Worm (Caenorhabditis elegans) whole organism, L4 larva: ENCODE data around the gene zip-1.

Experiments used
- F44E2.7 ChIP-seq: fragments of 200-800 bp; sonication (Bioruptor generic); IDR thresholded peaks from 2 replicates; pipeline ENCODE4 v2.1.2; 2022; ENCODE audit warnings: missing genetic modification characterization, missing compliant biosample characterization
- F49E8.2 ChIP-seq: sonication (generic microtip); optimal IDR thresholded peaks from 2 replicates; lab custom pipeline; 2016; ENCODE audit warnings: missing compliant biosample characterization, mild to moderate bottlenecking, missing genetic modification characterization, borderline replicate concordance
- Y5F2A.4 ChIP-seq: fragments of 200-800 bp; sonication (Bioruptor generic); optimal IDR thresholded peaks from 2 replicates; lab custom pipeline; 2018; ENCODE audit warnings: mild to moderate bottlenecking, missing genetic modification characterization, missing compliant biosample characterization
- Y75B8A.6 ChIP-seq: fragments of 200-800 bp; sonication (Bioruptor generic); IDR thresholded peaks from 2 replicates; pipeline ENCODE4 v1.3.6; 2022; ENCODE audit warnings: missing genetic modification reagents, missing genetic modification characterization, missing compliant biosample characterization
- aly-2 ChIP-seq: sonication (generic microtip); optimal IDR thresholded peaks from 2 replicates; lab custom pipeline; 2018; ENCODE audit warnings: missing biosample characterization, missing genetic modification characterization
- ama-1 ChIP-seq: fragments of 150-350 bp; optimal IDR thresholded peaks from 2 replicates; lab custom pipeline; 2014; ENCODE audit warnings: inconsistent platforms, mixed read lengths
- arid-1 ChIP-seq: fragments of 200-800 bp; sonication (Bioruptor generic); conservative IDR thresholded peaks from 2 replicates; pipeline ENCODE4 v1.3.6; 2022; ENCODE audit warnings: missing genetic modification reagents, missing genetic modification characterization, missing compliant biosample characterization
- attf-4 ChIP-seq: sonication (generic microtip); optimal IDR thresholded peaks from 3 replicates; lab custom pipeline; 2017; ENCODE audit warnings: missing biosample characterization, missing genetic modification characterization
- ceh-20 ChIP-seq: fragments of 200-800 bp; sonication (Bioruptor generic); IDR thresholded peaks from 2 replicates; pipeline ENCODE4 v1.3.6; 2022; ENCODE audit warnings: missing genetic modification reagents, missing genetic modification characterization, missing compliant biosample characterization
- ceh-44 ChIP-seq: fragments of 200-800 bp; sonication (Bioruptor generic); IDR thresholded peaks from 2 replicates; pipeline ENCODE4 v1.3.6; 2022; ENCODE audit warnings: missing genetic modification reagents, missing genetic modification characterization, missing compliant biosample characterization
- ceh-62 ChIP-seq: sonication (generic microtip); optimal IDR thresholded peaks from 2 replicates; lab custom pipeline; 2017; ENCODE audit warnings: missing biosample characterization, missing genetic modification characterization
- ceh-82 ChIP-seq: sonication (generic microtip); optimal IDR thresholded peaks from 2 replicates; lab custom pipeline; 2017; ENCODE audit warnings: missing biosample characterization, missing genetic modification characterization
- ces-1 ChIP-seq: fragments of 150-350 bp; sonication (generic microtip); optimal IDR thresholded peaks from 4 replicates; lab custom pipeline; 2014; ENCODE audit warnings: missing biosample characterization, missing genetic modification reagents, missing genetic modification characterization
- daf-12 ChIP-seq: fragments of 150-350 bp; optimal IDR thresholded peaks from 2 replicates; lab custom pipeline; 2014; ENCODE audit warnings: missing biosample characterization, missing genetic modification reagents, missing genetic modification characterization
- daf-19 ChIP-seq: fragments of 200-800 bp; sonication (Bioruptor generic); conservative IDR thresholded peaks from 2 replicates; pipeline ENCODE4 v1.3.6; 2022; ENCODE audit warnings: missing genetic modification characterization, missing compliant biosample characterization
- dmd-6 ChIP-seq: fragments of 200-800 bp; sonication (Bioruptor generic); IDR thresholded peaks from 2 replicates; pipeline ENCODE4 v1.3.6; 2022; ENCODE audit warnings: missing genetic modification reagents, missing genetic modification characterization, missing compliant biosample characterization
- dmd-8 ChIP-seq: fragments of 200-800 bp; sonication (Bioruptor generic); IDR thresholded peaks from 2 replicates; pipeline ENCODE4 v1.3.6; 2022; ENCODE audit warnings: missing genetic modification characterization, missing compliant biosample characterization
- duxl-1 ChIP-seq: sonication (generic microtip); optimal IDR thresholded peaks from 2 replicates; lab custom pipeline; 2016; ENCODE audit warnings: mild to moderate bottlenecking, missing genetic modification characterization, moderate library complexity, missing compliant biosample characterization; ENCODE audit not compliant: poor library complexity
- egl-27 ChIP-seq: sonication (generic microtip); optimal IDR thresholded peaks from 3 replicates; lab custom pipeline; 2017; ENCODE audit warnings: missing biosample characterization, missing genetic modification reagents, missing genetic modification characterization
- egl-43 ChIP-seq: fragments of 200-800 bp; sonication (Bioruptor generic); IDR thresholded peaks from 2 replicates; pipeline ENCODE4 v1.3.6; 2022; ENCODE audit warnings: missing genetic modification reagents, missing genetic modification characterization, missing compliant biosample characterization
- fos-1 ChIP-seq: fragments of 150-350 bp; optimal IDR thresholded peaks from 2 replicates; lab custom pipeline; 2014; ENCODE audit warnings: missing biosample characterization, missing genetic modification characterization
- gei-8 ChIP-seq: fragments of 200-800 bp; sonication (Bioruptor generic); optimal IDR thresholded peaks from 2 replicates; lab custom pipeline; 2018; ENCODE audit warnings: mild to moderate bottlenecking, missing genetic modification characterization, missing compliant biosample characterization
- hif-1 ChIP-seq, 2 experiments: sonication (generic microtip); optimal IDR thresholded peaks; 2 replicates each; lab custom pipeline; 2016 to 2017; ENCODE audit warnings: missing compliant biosample characterization in 2 of 2, missing genetic modification characterization in 2 of 2, missing genetic modification reagents in 2 of 2, missing genotype in 2 of 2, mild to moderate bottlenecking in 1 of 2
- jun-1 ChIP-seq: fragments of 150-350 bp; optimal IDR thresholded peaks from 2 replicates; lab custom pipeline; 2014; ENCODE audit warnings: missing biosample characterization, missing genetic modification reagents, missing genetic modification characterization
- lin-29 ChIP-seq: fragments of 200-800 bp; sonication (Bioruptor generic); IDR thresholded peaks from 2 replicates; pipeline ENCODE4 v1.3.6; 2022; ENCODE audit warnings: missing genetic modification reagents, missing genetic modification characterization, missing compliant biosample characterization
- lin-39 ChIP-seq: fragments of 150-350 bp; optimal IDR thresholded peaks from 2 replicates; lab custom pipeline; 2014; ENCODE audit warnings: missing biosample characterization, missing genetic modification reagents, missing genetic modification characterization
- lsy-2 ChIP-seq, 2 experiments: fragments of 150-350 bp in 1 of 2; sonication (generic microtip) in 1 of 2; optimal IDR thresholded peaks; 2 replicates each; lab custom pipeline; 2014 to 2017; ENCODE audit warnings: missing biosample characterization in 2 of 2, missing genetic modification characterization in 2 of 2
- mdl-1 ChIP-seq, 2 experiments: fragments of 150-350 bp in 1 of 2; sonication (generic microtip) in 1 of 2; optimal IDR thresholded peaks; 2 replicates each; lab custom pipeline; 2014 to 2017; ENCODE audit warnings: missing biosample characterization in 2 of 2, missing genetic modification characterization in 2 of 2
- mdt-29 ChIP-seq: fragments of 200-800 bp; sonication (Bioruptor generic); IDR thresholded peaks from 2 replicates; pipeline ENCODE4 v1.3.6; 2022; ENCODE audit warnings: missing genetic modification reagents, missing genetic modification characterization, missing compliant biosample characterization
- mep-1 ChIP-seq: fragments of 150-350 bp; sonication (generic microtip); optimal IDR thresholded peaks from 3 replicates; lab custom pipeline; 2014; ENCODE audit warnings: missing biosample characterization, missing genetic modification characterization
- mes-2 ChIP-seq: sonication (generic microtip); optimal IDR thresholded peaks from 2 replicates; lab custom pipeline; 2016; ENCODE audit warnings: missing genotype, mild to moderate bottlenecking, missing genetic modification characterization, missing compliant biosample characterization; ENCODE audit not compliant: poor library complexity, severe bottlenecking
- nhr-10 ChIP-seq: fragments of 150-350 bp; optimal IDR thresholded peaks from 2 replicates; lab custom pipeline; 2014; ENCODE audit warnings: missing biosample characterization, missing genetic modification characterization
- nhr-11 ChIP-seq: fragments of 150-350 bp; optimal IDR thresholded peaks from 2 replicates; lab custom pipeline; 2014; ENCODE audit warnings: missing biosample characterization, missing genetic modification characterization
- nhr-28 ChIP-seq: fragments of 150-350 bp; optimal IDR thresholded peaks from 2 replicates; lab custom pipeline; 2014; ENCODE audit warnings: missing biosample characterization, missing genetic modification characterization
- nhr-41 ChIP-seq: fragments of 200-800 bp; sonication (Bioruptor generic); IDR thresholded peaks from 2 replicates; pipeline ENCODE4 v1.3.6; 2022; ENCODE audit warnings: missing genetic modification reagents, missing genetic modification characterization, missing compliant biosample characterization
- nhr-42 ChIP-seq: fragments of 200-800 bp; sonication (Bioruptor generic); IDR thresholded peaks from 2 replicates; pipeline ENCODE4 v1.3.6; 2022; ENCODE audit warnings: missing genetic modification characterization, missing compliant biosample characterization
- nhr-77 ChIP-seq: fragments of 150-350 bp; optimal IDR thresholded peaks from 2 replicates; lab custom pipeline; 2014; ENCODE audit warnings: missing biosample characterization, missing genetic modification characterization
- pha-4 ChIP-seq, 2 experiments: fragments of 150-350 bp in 1 of 2; fragments of 200-800 bp in 1 of 2; sonication (Bioruptor generic) in 1 of 2; IDR thresholded peaks in 1 of 2; optimal IDR thresholded peaks in 1 of 2; 2 replicates each; pipeline versions ENCODE4 v1.3.6 to Lab custom; 2014 to 2022; ENCODE audit warnings: missing genetic modification characterization in 2 of 2, missing genetic modification reagents in 2 of 2, missing biosample characterization in 1 of 2, missing compliant biosample characterization in 1 of 2
- php-3 ChIP-seq: fragments of 200-800 bp; sonication (Bioruptor generic); IDR thresholded peaks from 2 replicates; pipeline ENCODE4 v1.3.6; 2022; ENCODE audit warnings: missing genetic modification reagents, missing genetic modification characterization, missing compliant biosample characterization
- rbr-2 ChIP-seq: sonication (generic microtip); optimal IDR thresholded peaks from 2 replicates; lab custom pipeline; 2016; ENCODE audit warnings: missing genotype, missing genetic modification characterization, missing compliant biosample characterization
- saeg-2 ChIP-seq: fragments of 200-800 bp; sonication (Bioruptor generic); IDR thresholded peaks from 2 replicates; pipeline ENCODE4 v1.3.6; 2022; ENCODE audit warnings: missing genetic modification reagents, missing genetic modification characterization, missing compliant biosample characterization
- snpc-1.2 ChIP-seq: fragments of 200-800 bp; sonication (Bioruptor generic); IDR thresholded peaks from 2 replicates; pipeline ENCODE4 v1.3.6; 2022; ENCODE audit warnings: missing genetic modification reagents, missing genetic modification characterization, missing compliant biosample characterization
- snpc-4 ChIP-seq: fragments of 150-350 bp; optimal IDR thresholded peaks from 2 replicates; lab custom pipeline; 2014; ENCODE audit warnings: missing biosample characterization, missing genetic modification characterization
- spr-1 ChIP-seq: sonication (generic microtip); optimal IDR thresholded peaks from 2 replicates; lab custom pipeline; 2016; ENCODE audit warnings: mild to moderate bottlenecking, missing genetic modification characterization, missing compliant biosample characterization
- unc-130 ChIP-seq: sonication (generic microtip); optimal IDR thresholded peaks from 2 replicates; lab custom pipeline; 2016; ENCODE audit warnings: missing genetic modification reagents, missing genetic modification characterization, missing compliant biosample characterization
- unc-62 ChIP-seq, 3 experiments: fragments of 150-350 bp in 1 of 3; sonication (generic microtip); optimal IDR thresholded peaks in 2 of 3; peaks in 1 of 3; 1 replicate in 1 of 3; 2 replicates in 2 of 3; lab custom pipeline; 2014 to 2017; ENCODE audit warnings: missing biosample characterization in 3 of 3, missing genetic modification characterization in 3 of 3, missing genetic modification reagents in 3 of 3, missing genotype in 1 of 3
- zfp-2 ChIP-seq: sonication (generic microtip); optimal IDR thresholded peaks from 2 replicates; lab custom pipeline; 2016; ENCODE audit warnings: mild to moderate bottlenecking, missing genetic modification characterization, missing compliant biosample characterization
- zfp-3 ChIP-seq: fragments of 200-800 bp; sonication (Bioruptor generic); conservative IDR thresholded peaks from 2 replicates; pipeline ENCODE4 v1.3.6; 2022; ENCODE audit warnings: missing genetic modification reagents, missing genetic modification characterization, missing compliant biosample characterization
- zip-11 ChIP-seq: fragments of 200-800 bp; sonication (Bioruptor generic); IDR thresholded peaks from 2 replicates; pipeline ENCODE4 v1.3.6; 2022; ENCODE audit warnings: missing genetic modification characterization, missing compliant biosample characterization
- ztf-11 ChIP-seq: fragments of 150-350 bp; optimal IDR thresholded peaks from 2 replicates; lab custom pipeline; 2014; ENCODE audit warnings: missing biosample characterization, missing genetic modification characterization

Gene zip-1

DNA sequence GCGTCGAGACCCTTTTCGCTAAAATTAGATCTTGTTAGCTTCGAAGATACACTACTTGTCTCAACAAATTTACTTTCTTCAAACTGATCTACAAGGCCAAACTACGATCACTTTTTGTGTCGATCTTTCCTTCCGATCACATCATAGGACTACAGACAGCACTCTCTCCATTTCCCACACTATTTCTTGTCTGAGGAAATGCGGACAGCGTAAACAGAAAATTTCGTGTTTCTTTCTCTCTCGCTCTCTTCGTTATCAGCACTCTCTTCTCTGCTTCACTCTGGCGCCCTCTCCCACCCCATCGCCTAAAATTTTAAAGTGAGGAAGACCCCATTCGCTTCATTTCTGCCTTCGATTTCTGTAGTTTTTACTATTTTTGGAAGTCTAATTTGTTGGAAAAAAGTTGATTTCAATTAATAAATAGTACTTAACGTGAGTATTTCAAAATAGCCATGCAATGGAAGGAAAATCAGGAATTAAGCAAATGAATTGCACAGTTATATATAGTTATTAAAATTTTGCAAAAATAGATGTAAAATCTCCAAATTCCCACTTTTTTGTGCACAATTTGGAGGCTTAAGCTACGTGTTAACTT is 2.0 kb downstream of the zip-1 start (continued):
- peak; percentile 72 for TF ChIP-seq nhr-11
- TF ChIP-seq nhr-28: peak; percentile 97
- peak; percentile 62 for TF ChIP-seq rbr-2
- peak in 1 of 2 experiments; percentile 58 for TF ChIP-seq unc-62 (GFP tag; optimal IDR thresholded peaks at IDR 0.05 in 1 of 2; lab: Kevin White, UChicago)
- no peak for TF ChIP-seq unc-62 (tag; optimal IDR thresholded peaks at IDR 0.05; lab: Kevin White, UChicago)
- no peak for TF ChIP-seq snpc-1.2 (GFP tag; lab: Robert Waterston, UW)
- no peak for TF ChIP-seq jun-1 (tag; lab: Kevin White, UChicago)
- TF ChIP-seq nhr-41: no peak
- no peak for TF ChIP-seq unc-130 (GFP tag; lab: Kevin White, UChicago)
- no peak for TF ChIP-seq F44E2.7
- TF ChIP-seq lin-39 (tag; lab: Kevin White, UChicago): no peak
- no peak for TF ChIP-seq daf-19 (GFP tag; lab: Robert Waterston, UW)
- TF ChIP-seq hif-1 (tag; optimal IDR thresholded peaks at IDR 0.05; lab: Kevin White, UChicago): no peak
- no peak for TF ChIP-seq saeg-2 (GFP tag; lab: Robert Waterston, UW)
- TF ChIP-seq zfp-2 (tag; lab: Kevin White, UChicago): no peak
- TF ChIP-seq ces-1 (GFP tag; lab: Kevin White, UChicago): no peak
- TF ChIP-seq ceh-82 (tag; lab: Kevin White, UChicago): no peak
- peak; percentile 83 for TF ChIP-seq dmd-6 (GFP tag; lab: Robert Waterston, UW)
- no peak for TF ChIP-seq ama-1
- TF ChIP-seq gei-8 (GFP tag; lab: Kevin White, UChicago): no peak
- peak; percentile 61 for TF ChIP-seq mes-2
- no peak for TF ChIP-seq php-3 (GFP tag; lab: Robert Waterston, UW)
- no peak for TF ChIP-seq ceh-44
- no peak for TF ChIP-seq nhr-42
- peak in 1 of 2 experiments; percentile 44 for TF ChIP-seq mdl-1 (tag; optimal IDR thresholded peaks at IDR 0.05; lab: Kevin White, UChicago)
- no peak for TF ChIP-seq ceh-20 (GFP tag; lab: Robert Waterston, UW)
- no peak for TF ChIP-seq dmd-8
- TF ChIP-seq egl-27 (tag; lab: Kevin White, UChicago): no peak
- TF ChIP-seq Y5F2A.4 (GFP tag; lab: Kevin White, UChicago): no peak
- no peak for TF ChIP-seq snpc-4
- no peak for TF ChIP-seq Y75B8A.6 (GFP tag; lab: Robert Waterston, UW)
- no peak for TF ChIP-seq arid-1
- no peak for TF ChIP-seq ceh-62 (tag; lab: Kevin White, UChicago)
- TF ChIP-seq F49E8.2 (tag; lab: Kevin White, UChicago): no peak
- TF ChIP-seq zfp-3 (GFP tag; lab: Robert Waterston, UW): no peak
- no peak for TF ChIP-seq egl-43
- no peak for TF ChIP-seq daf-12
- no peak for TF ChIP-seq attf-4
- TF ChIP-seq pha-4 (GFP tag; IDR thresholded peaks at IDR 0.05; lab: Robert Waterston, UW): 0 out of 2 replicates have a peak, but pooled peaks have one; percentile 58
- TF ChIP-seq pha-4 (tag; optimal IDR thresholded peaks at IDR 0.05; lab: Kevin White, UChicago): peak; percentile 27
- TF ChIP-seq zip-11 (GFP tag; lab: Robert Waterston, UW): no peak
- TF ChIP-seq nhr-77 (tag; lab: Kevin White, UChicago): peak; percentile 60
- no peak for TF ChIP-seq ztf-11 (tag; lab: Kevin White, UChicago)
- TF ChIP-seq aly-2 (tag; lab: Kevin White, UChicago): no peak
- peak; percentile 70 for TF ChIP-seq mep-1 (tag; lab: Kevin White, UChicago)
- no peak for TF ChIP-seq mdt-29
- TF ChIP-seq spr-1 (tag; lab: Kevin White, UChicago): no peak
- peak; percentile 8 for TF ChIP-seq nhr-10 (tag; lab: Kevin White, UChicago)
- TF ChIP-seq lsy-2 (tag; optimal IDR thresholded peaks at IDR 0.05; lab: Kevin White, UChicago): peak in 1 of 2 experiments; percentile 65
- TF ChIP-seq duxl-1: peak; percentile 32
- TF ChIP-seq lin-29 (GFP tag; lab: Robert Waterston, UW): no peak
- no peak for TF ChIP-seq fos-1
